Fruit fly (Drosophila melanogaster) S2 (cell line): ENCODE data around the gene vers.

Experiments used
- CG8478 ChIP-seq: fragments of >200 bp; optimal IDR thresholded peaks from 2 replicates; lab custom pipeline; 2018
- CTCF ChIP-seq, 2 experiments: fragments of >200 bp; optimal IDR thresholded peaks; 2 replicates each; lab custom pipeline; 2018

The vers gene

dm6 chr3L:12082521-12082841 is 33.4 kb upstream of the vers start:
- no peak for TF ChIP-seq CTCF (optimal IDR thresholded peaks at IDR 0.05; lab: Kevin White, UChicago)
- TF ChIP-seq CG8478 (lab: Kevin White, UChicago): no peak

- no peak for TF ChIP-seq CTCF (optimal IDR thresholded peaks at IDR 0.05; lab: Kevin White, UChicago)
- no peak for TF ChIP-seq CG8478 (lab: Kevin White, UChicago)
These were observed 32.7 kb upstream of the vers start for dm6 chr3L:12083092-12083680.

dm6 chr3L:12083861-12084260 is 32.0 kb upstream of the vers start:
- TF ChIP-seq CG8478 (lab: Kevin White, UChicago) (no peak), CTCF (optimal IDR thresholded peaks at IDR 0.05; lab: Kevin White, UChicago) (no peak)

dm6 chr3L:12084969-12085690 is 30.8 kb upstream of the vers start:
- TF ChIP-seq CTCF (optimal IDR thresholded peaks at IDR 0.05; lab: Kevin White, UChicago) (no peak), CG8478 (lab: Kevin White, UChicago) (no peak)

dm6 chr3L:12085691-12086078 is 30.2 kb upstream of the vers start:
- TF ChIP-seq CG8478 (lab: Kevin White, UChicago): no peak
- no peak for TF ChIP-seq CTCF (optimal IDR thresholded peaks at IDR 0.05; lab: Kevin White, UChicago)

- TF ChIP-seq CTCF (optimal IDR thresholded peaks at IDR 0.05; lab: Kevin White, UChicago) (no peak), CG8478 (lab: Kevin White, UChicago) (no peak)
These were observed 27.6 kb upstream of the vers start, which contains the start of gene CG17154 for dm6 chr3L:12088326-12088725. Gene CG17154 (plus strand): TSS chr3L:12088626.

dm6 chr3L:12090184-12090897 is 25.6 kb upstream of the vers start:
- TF ChIP-seq CG8478 (lab: Kevin White, UChicago): no peak

dm6 chr3L:12090898-12091685 is 24.8 kb upstream of the vers start:
- TF ChIP-seq CTCF (optimal IDR thresholded peaks at IDR 0.05; lab: Kevin White, UChicago): no peak
- TF ChIP-seq CG8478 (lab: Kevin White, UChicago): no peak

- no peak for TF ChIP-seq CG8478 (lab: Kevin White, UChicago)
- no peak for TF ChIP-seq CTCF (optimal IDR thresholded peaks at IDR 0.05; lab: Kevin White, UChicago)
These were observed 23.0 kb upstream of the vers start for dm6 chr3L:12092860-12093359.

- TF ChIP-seq CTCF (optimal IDR thresholded peaks at IDR 0.05; lab: Kevin White, UChicago) (no peak), CG8478 (lab: Kevin White, UChicago) (no peak)
These were observed 19.9 kb upstream of the vers start for dm6 chr3L:12095960-12096359.

dm6 chr3L:12096799-12097662 is 18.9 kb upstream of the vers start:
- TF ChIP-seq CTCF (optimal IDR thresholded peaks at IDR 0.05; lab: Kevin White, UChicago): no peak
- TF ChIP-seq CG8478 (lab: Kevin White, UChicago): no peak

- TF ChIP-seq CTCF (optimal IDR thresholded peaks at IDR 0.05; lab: Kevin White, UChicago) (no peak), CG8478 (lab: Kevin White, UChicago) (no peak)
These were observed 16.4 kb upstream of the vers start for dm6 chr3L:12099329-12100031.

dm6 chr3L:12101924-12102383 is 13.9 kb upstream of the vers start:
- no peak for TF ChIP-seq CTCF (optimal IDR thresholded peaks at IDR 0.05; lab: Kevin White, UChicago)
- TF ChIP-seq CG8478 (lab: Kevin White, UChicago): no peak
